Worm (Caenorhabditis elegans) whole organism, early embryonic: Measurements from ENCODE around the gene H12D21.10.

Experiments
- aly-1 ChIP-seq: sonication (generic microtip); optimal IDR thresholded peaks from 2 replicates; lab custom pipeline; 2016; ENCODE audit warnings: missing genetic modification characterization, missing compliant biosample characterization
- ama-1 ChIP-seq: fragments of 150-350 bp; optimal IDR thresholded peaks from 2 replicates; lab custom pipeline; 2014
- flt-1 ChIP-seq: fragments of 200-800 bp; sonication (Bioruptor generic); IDR thresholded peaks from 2 replicates; pipeline ENCODE4 v1.3.6; 2022; ENCODE audit warnings: missing genetic modification characterization, missing compliant biosample characterization
- pes-1 ChIP-seq: fragments of 200-800 bp; sonication (Bioruptor generic); IDR thresholded peaks from 2 replicates; pipeline ENCODE4 v1.3.6; 2022; ENCODE audit warnings: missing genetic modification reagents, missing genetic modification characterization, missing compliant biosample characterization
- tbx-37 ChIP-seq: fragments of 200-800 bp; sonication (Bioruptor generic); conservative IDR thresholded peaks from 2 replicates; pipeline ENCODE4 v1.3.6; 2022; ENCODE audit warnings: missing genetic modification reagents, missing genetic modification characterization, missing compliant biosample characterization

DNA sequence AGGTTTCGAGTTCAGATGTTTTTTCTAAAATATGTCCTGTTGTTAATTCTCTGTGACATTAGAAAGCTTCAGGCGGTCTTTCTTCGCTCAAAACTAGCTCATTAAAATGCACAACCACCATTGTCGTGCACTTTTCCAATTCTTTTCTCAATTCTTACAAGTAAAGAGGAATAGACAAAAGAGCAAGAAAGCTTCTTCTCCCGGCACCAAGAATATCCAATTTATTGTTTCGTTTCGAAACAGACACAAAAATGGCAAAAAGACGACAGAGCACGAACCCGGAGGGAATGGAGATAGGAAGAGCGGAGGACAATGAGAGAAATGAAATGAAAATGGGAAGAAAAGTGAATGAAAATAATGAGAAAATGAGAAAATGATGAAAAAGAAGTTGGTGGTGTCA, 47.0 kb upstream of the H12D21.10 start:
- TF ChIP-seq ama-1 (no peak), aly-1 (no peak), tbx-37 (no peak), flt-1 (GFP tag; lab: Robert Waterston, UW) (no peak), pes-1 (GFP tag; lab: Robert Waterston, UW) (no peak)
